Worm (Caenorhabditis elegans) whole organism, L2 larva: ENCODE results near the gene mrps-33.

Experiments
- C34F6.9 ChIP-seq: fragments of 150-350 bp; optimal IDR thresholded peaks from 2 replicates; lab custom pipeline; 2014; ENCODE audit warnings: missing biosample characterization, missing genetic modification characterization
- Y55F3AM.14 ChIP-seq: fragments of 200-800 bp; sonication (Bioruptor generic); optimal IDR thresholded peaks from 2 replicates; lab custom pipeline; 2018; ENCODE audit warnings: mild to moderate bottlenecking, missing genetic modification characterization, missing compliant biosample characterization
- ZK546.5 ChIP-seq: sonication (generic microtip); optimal IDR thresholded peaks from 2 replicates; lab custom pipeline; 2017; ENCODE audit warnings: missing biosample characterization, missing genetic modification characterization
- alr-1 ChIP-seq: fragments of 150-350 bp; optimal IDR thresholded peaks from 2 replicates; lab custom pipeline; 2014; ENCODE audit warnings: missing biosample characterization, missing genetic modification characterization
- ama-1 ChIP-seq: fragments of 150-350 bp; optimal IDR thresholded peaks from 2 replicates; lab custom pipeline; 2018; ENCODE audit warnings: inconsistent platforms
- ceh-16 ChIP-seq: fragments of 150-350 bp; optimal IDR thresholded peaks from 2 replicates; lab custom pipeline; 2014; ENCODE audit warnings: missing biosample characterization, missing genetic modification characterization
- ceh-82 ChIP-seq: fragments of 150-350 bp; optimal IDR thresholded peaks from 2 replicates; lab custom pipeline; 2014; ENCODE audit warnings: missing biosample characterization, missing genetic modification characterization
- crh-2 ChIP-seq: sonication (generic microtip); optimal IDR thresholded peaks from 2 replicates; lab custom pipeline; 2017; ENCODE audit warnings: missing biosample characterization, missing genetic modification characterization
- dmd-4 ChIP-seq: sonication (generic microtip); optimal IDR thresholded peaks from 2 replicates; lab custom pipeline; 2017; ENCODE audit warnings: missing biosample characterization, missing genetic modification characterization
- egl-27 ChIP-seq: sonication (generic microtip); optimal IDR thresholded peaks from 3 replicates; lab custom pipeline; 2017; ENCODE audit warnings: missing biosample characterization, missing genetic modification reagents, missing genetic modification characterization
- elt-1 ChIP-seq: fragments of 150-350 bp; optimal IDR thresholded peaks from 2 replicates; lab custom pipeline; 2014; ENCODE audit warnings: missing biosample characterization, missing genetic modification characterization
- elt-3 ChIP-seq: sonication (generic microtip); optimal IDR thresholded peaks from 2 replicates; lab custom pipeline; 2017; ENCODE audit warnings: missing biosample characterization, missing genetic modification characterization
- lin-11 ChIP-seq: fragments of 150-350 bp; sonication (generic microtip); optimal IDR thresholded peaks from 2 replicates; lab custom pipeline; 2014; ENCODE audit warnings: missing biosample characterization, missing genetic modification characterization, inconsistent platforms, mixed read lengths
- lin-13 ChIP-seq: fragments of 150-350 bp; optimal IDR thresholded peaks from 2 replicates; lab custom pipeline; 2014; ENCODE audit warnings: missing biosample characterization, missing genetic modification reagents, missing genetic modification characterization
- lin-39 ChIP-seq: fragments of 150-350 bp; optimal IDR thresholded peaks from 2 replicates; lab custom pipeline; 2014; ENCODE audit warnings: missing biosample characterization, missing genetic modification reagents, missing genetic modification characterization
- lsy-2 ChIP-seq, 2 experiments: fragments of 150-350 bp in 1 of 2; sonication (generic microtip) in 1 of 2; optimal IDR thresholded peaks; 2 replicates each; lab custom pipeline; 2014 to 2017; ENCODE audit warnings: missing biosample characterization in 2 of 2, missing genetic modification characterization in 2 of 2
- mab-5 ChIP-seq: fragments of 150-350 bp; optimal IDR thresholded peaks from 2 replicates; lab custom pipeline; 2014; ENCODE audit warnings: missing biosample characterization, missing genetic modification characterization
- mbf-1 ChIP-seq: sonication (generic microtip); optimal IDR thresholded peaks from 2 replicates; lab custom pipeline; 2017; ENCODE audit warnings: missing biosample characterization, missing genetic modification characterization
- mdl-1 ChIP-seq, 2 experiments: fragments of 150-350 bp in 1 of 2; sonication (generic microtip) in 1 of 2; optimal IDR thresholded peaks; 2 replicates each; lab custom pipeline; 2017; ENCODE audit warnings: missing biosample characterization in 2 of 2, missing genetic modification characterization in 2 of 2
- nhr-10 ChIP-seq: sonication (generic microtip); optimal IDR thresholded peaks from 2 replicates; lab custom pipeline; 2017; ENCODE audit warnings: missing biosample characterization, missing genetic modification characterization
- nhr-11 ChIP-seq: fragments of 150-350 bp; optimal IDR thresholded peaks from 2 replicates; lab custom pipeline; 2014; ENCODE audit warnings: missing biosample characterization, missing genetic modification characterization
- nhr-12 ChIP-seq: fragments of 150-350 bp; optimal IDR thresholded peaks from 2 replicates; lab custom pipeline; 2014; ENCODE audit warnings: missing biosample characterization, missing genetic modification characterization
- nhr-129 ChIP-seq: fragments of 150-350 bp; optimal IDR thresholded peaks from 2 replicates; lab custom pipeline; 2014; ENCODE audit warnings: missing biosample characterization, missing genetic modification characterization
- nhr-23 ChIP-seq: fragments of 150-350 bp; optimal IDR thresholded peaks from 2 replicates; lab custom pipeline; 2014; ENCODE audit warnings: missing biosample characterization, missing genetic modification reagents, missing genetic modification characterization
- nhr-237 ChIP-seq: fragments of 150-350 bp; optimal IDR thresholded peaks from 2 replicates; lab custom pipeline; 2014; ENCODE audit warnings: missing biosample characterization, missing genetic modification characterization
- nhr-77 ChIP-seq: fragments of 150-350 bp; optimal IDR thresholded peaks from 2 replicates; lab custom pipeline; 2014; ENCODE audit warnings: missing biosample characterization, missing genetic modification characterization
- peb-1 ChIP-seq: fragments of 150-350 bp; optimal IDR thresholded peaks from 2 replicates; lab custom pipeline; 2014; ENCODE audit warnings: missing biosample characterization, missing genetic modification characterization
- sem-4 ChIP-seq: fragments of 150-350 bp; optimal IDR thresholded peaks from 2 replicates; lab custom pipeline; 2014; ENCODE audit warnings: missing biosample characterization, missing genetic modification reagents, missing genetic modification characterization
- skn-1 ChIP-seq: sonication (generic microtip); optimal IDR thresholded peaks from 2 replicates; lab custom pipeline; 2017; ENCODE audit warnings: missing biosample characterization, missing genetic modification characterization
- sma-3 ChIP-seq: sonication (generic microtip); optimal IDR thresholded peaks from 2 replicates; lab custom pipeline; 2016; ENCODE audit warnings: missing genetic modification reagents, missing genetic modification characterization, missing compliant biosample characterization
- sma-9 ChIP-seq, 2 experiments: fragments of 150-350 bp in 1 of 2; sonication (generic microtip) in 1 of 2; optimal IDR thresholded peaks; 2 replicates each; lab custom pipeline; 2014 to 2016; ENCODE audit warnings: missing genetic modification characterization in 2 of 2, mild to moderate bottlenecking in 1 of 2, missing biosample characterization in 1 of 2, missing compliant biosample characterization in 1 of 2, missing genetic modification reagents in 1 of 2, moderate library complexity in 1 of 2
- unc-39 ChIP-seq: fragments of 150-350 bp; optimal IDR thresholded peaks from 2 replicates; lab custom pipeline; 2014; ENCODE audit warnings: missing biosample characterization, missing genetic modification characterization
- unc-55 ChIP-seq: fragments of 150-350 bp; sonication (generic microtip); optimal IDR thresholded peaks from 3 replicates; lab custom pipeline; 2014; ENCODE audit warnings: missing biosample characterization, missing genetic modification reagents, missing genetic modification characterization
- unc-62 ChIP-seq: fragments of 150-350 bp; optimal IDR thresholded peaks from 2 replicates; lab custom pipeline; 2014; ENCODE audit warnings: missing biosample characterization, missing genetic modification reagents, missing genetic modification characterization
- zag-1 ChIP-seq: fragments of 150-350 bp; optimal IDR thresholded peaks from 2 replicates; lab custom pipeline; 2014; ENCODE audit warnings: missing biosample characterization, missing genetic modification characterization
- ztf-11 ChIP-seq: sonication (generic microtip); optimal IDR thresholded peaks from 2 replicates; lab custom pipeline; 2017; ENCODE audit warnings: missing biosample characterization, missing genetic modification characterization
- ztf-4 ChIP-seq: fragments of 150-350 bp; optimal IDR thresholded peaks from 2 replicates; lab custom pipeline; 2014; ENCODE audit warnings: missing biosample characterization, missing genetic modification characterization

Gene mrps-33

DNA sequence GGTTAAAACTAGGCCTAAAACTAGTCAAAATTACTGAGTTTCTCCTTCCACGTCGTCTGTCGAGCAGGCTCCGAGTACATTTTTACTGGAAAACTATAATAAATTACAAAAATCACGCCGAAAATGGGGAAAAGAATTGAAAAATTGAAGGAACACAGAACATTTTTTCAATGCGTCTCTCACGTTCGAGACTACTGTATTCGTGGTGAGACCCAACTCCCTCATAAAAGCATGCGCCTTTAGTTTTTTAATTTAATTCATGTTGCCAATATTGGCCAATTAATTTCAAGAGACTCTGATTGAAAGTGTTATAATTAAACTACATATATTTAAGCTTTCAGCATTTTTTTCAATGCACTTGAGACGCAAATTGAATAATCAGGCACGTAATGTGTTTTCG, 14.3 kb upstream of the mrps-33 start:
- TF ChIP-seq nhr-10: no peak
- no peak for TF ChIP-seq lin-39
- no peak for TF ChIP-seq ZK546.5 (tag; lab: Kevin White, UChicago)
- TF ChIP-seq sem-4 (tag; lab: Kevin White, UChicago): no peak
- TF ChIP-seq sma-9 (GFP tag; optimal IDR thresholded peaks at IDR 0.05; lab: Kevin White, UChicago): no peak
- TF ChIP-seq sma-9 (tag; optimal IDR thresholded peaks at IDR 0.05; lab: Kevin White, UChicago): no peak
- no peak for TF ChIP-seq mdl-1 (tag; optimal IDR thresholded peaks at IDR 0.05; lab: Kevin White, UChicago)
- TF ChIP-seq elt-1 (tag; lab: Kevin White, UChicago): no peak
- no peak for TF ChIP-seq sma-3
- no peak for TF ChIP-seq unc-62 (GFP tag; lab: Kevin White, UChicago)
- TF ChIP-seq mab-5 (tag; lab: Kevin White, UChicago): no peak
- no peak for TF ChIP-seq nhr-237
- TF ChIP-seq zag-1 (tag; lab: Kevin White, UChicago): no peak
- TF ChIP-seq lin-11 (tag; lab: Kevin White, UChicago): no peak

DNA sequence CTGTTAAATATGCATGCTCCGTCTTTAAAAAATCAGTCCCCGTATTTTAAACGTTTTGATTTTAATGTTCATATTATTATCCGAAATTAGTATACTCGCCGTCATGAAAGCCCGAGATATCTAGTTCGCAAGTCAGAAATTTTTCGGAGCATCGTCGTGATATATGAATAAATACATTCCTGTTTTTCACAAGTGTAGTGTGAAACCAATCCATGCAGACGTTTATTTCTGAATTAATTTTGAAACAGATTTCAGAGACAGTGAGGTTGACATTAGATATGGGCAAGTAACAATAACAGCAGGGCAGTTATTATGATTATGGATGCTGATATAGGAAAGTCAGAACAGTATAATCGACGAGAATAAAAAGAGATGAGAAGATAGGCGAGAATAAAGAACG, 12.7 kb upstream of the mrps-33 start:
- TF ChIP-seq nhr-237 (no peak), alr-1 (tag; lab: Kevin White, UChicago) (no peak), peb-1 (no peak), lin-39 (no peak), unc-62 (GFP tag; lab: Kevin White, UChicago) (no peak), nhr-12 (no peak), egl-27 (tag; lab: Kevin White, UChicago) (no peak), skn-1 (no peak), ztf-4 (no peak), lsy-2 (tag; optimal IDR thresholded peaks at IDR 0.05; lab: Kevin White, UChicago) (no peak), dmd-4 (no peak), ama-1 (lab: Kevin White, UChicago) (no peak), nhr-77 (tag; lab: Kevin White, UChicago) (no peak), crh-2 (tag; lab: Kevin White, UChicago) (no peak), unc-55 (GFP tag; lab: Kevin White, UChicago) (no peak), nhr-10 (no peak), nhr-23 (tag; lab: Kevin White, UChicago) (no peak), Y55F3AM.14 (GFP tag; lab: Kevin White, UChicago) (no peak), elt-3 (tag; lab: Kevin White, UChicago) (no peak)
- TF ChIP-seq, all 48 proteins: peak for 0

ce11 chrIV:8748967-8749366, 9.1 kb upstream of the mrps-33 start:
- TF ChIP-seq ceh-82 (tag; lab: Kevin White, UChicago) (no peak), unc-39 (tag; lab: Kevin White, UChicago) (no peak), C34F6.9 (tag; lab: Kevin White, UChicago) (no peak), mab-5 (tag; lab: Kevin White, UChicago) (no peak), dmd-4 (no peak)

DNA sequence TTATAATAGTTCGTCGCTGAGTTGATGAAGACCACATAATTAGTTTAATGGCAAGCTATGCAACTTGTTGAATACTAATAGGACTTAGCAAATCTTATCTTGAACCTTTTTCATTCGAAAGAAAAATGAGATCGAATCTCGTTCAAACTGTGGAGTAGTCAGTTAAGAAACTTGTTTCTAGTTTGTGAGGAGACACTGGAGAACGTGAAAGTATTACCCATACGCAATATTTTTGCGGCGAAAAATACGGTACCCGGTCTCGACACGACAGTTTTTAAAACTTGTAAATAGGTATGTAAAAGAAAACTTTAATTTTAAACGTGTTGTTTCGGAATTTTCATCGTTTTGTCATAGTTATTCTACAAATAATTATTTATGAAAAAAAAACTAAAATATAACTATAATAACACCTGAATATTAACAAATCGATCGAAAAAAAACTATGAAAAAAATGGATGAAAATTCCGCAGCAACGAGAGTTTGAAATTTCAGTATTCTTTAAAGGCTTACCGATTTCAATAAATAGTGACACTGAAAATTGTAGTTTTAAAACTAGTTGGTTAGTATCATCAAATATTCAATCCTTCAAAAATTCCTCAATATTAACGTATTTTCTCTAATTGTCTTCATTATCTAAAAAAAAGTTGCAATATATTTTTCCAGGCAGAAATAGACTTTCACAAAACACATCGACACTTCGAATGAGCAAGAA, 5.9 kb upstream of the mrps-33 start, which contains the start of the genes F20C5.7 and parg-1:
Gene F20C5.7 (minus strand): TSS at position 101 of the 712 bp plus-strand sequence.
Gene parg-1 (plus strand): TSS at position 662 of the 712 bp plus-strand sequence.
- TF ChIP-seq sem-4 (tag; lab: Kevin White, UChicago): no peak
- TF ChIP-seq mab-5 (tag; lab: Kevin White, UChicago): no peak
- no peak for TF ChIP-seq nhr-11
- TF ChIP-seq nhr-129: no peak
- no peak for TF ChIP-seq ama-1 (lab: Kevin White, UChicago)
- no peak for TF ChIP-seq ceh-82 (tag; lab: Kevin White, UChicago)
- no peak for TF ChIP-seq lin-11 (tag; lab: Kevin White, UChicago)
- no peak for TF ChIP-seq lin-13 (GFP tag; lab: Kevin White, UChicago)
- TF ChIP-seq mbf-1: no peak
- TF ChIP-seq sma-3: no peak
- no peak for TF ChIP-seq ZK546.5 (tag; lab: Kevin White, UChicago)
- TF ChIP-seq C34F6.9 (tag; lab: Kevin White, UChicago): no peak
- no peak for TF ChIP-seq ztf-4
- no peak for TF ChIP-seq ztf-11
- TF ChIP-seq ceh-16: no peak
- TF ChIP-seq elt-1 (tag; lab: Kevin White, UChicago): no peak
- no peak for TF ChIP-seq skn-1
- no peak for TF ChIP-seq unc-55 (GFP tag; lab: Kevin White, UChicago)
